Fruit fly (Drosophila melanogaster) whole organism: ENCODE data around the gene Pkd2.

Experiments used
- CG8478 ChIP-seq: fragments of >200 bp; optimal IDR thresholded peaks from 2 replicates; lab custom pipeline; 2018; ENCODE audit warnings: inconsistent platforms
- Dll ChIP-seq: fragments of >200 bp; optimal IDR thresholded peaks from 2 replicates; lab custom pipeline; 2017
- EcR ChIP-seq, 2 experiments: fragments of >200 bp; optimal IDR thresholded peaks; 2 replicates each; lab custom pipeline; 2017; ENCODE audit warnings: missing biosample characterization in 2 of 2, missing genetic modification characterization in 2 of 2, missing genetic modification reagents in 2 of 2
- pan ChIP-seq: fragments of >200 bp; optimal IDR thresholded peaks from 2 replicates; lab custom pipeline; 2017
- psq ChIP-seq: fragments of >200 bp; optimal IDR thresholded peaks from 2 replicates; lab custom pipeline; 2017
- usp ChIP-seq: fragments of >200 bp; optimal IDR thresholded peaks from 2 replicates; lab custom pipeline; 2017; ENCODE audit warnings: missing biosample characterization, missing genetic modification characterization, mixed read lengths

The Pkd2 gene

DNA sequence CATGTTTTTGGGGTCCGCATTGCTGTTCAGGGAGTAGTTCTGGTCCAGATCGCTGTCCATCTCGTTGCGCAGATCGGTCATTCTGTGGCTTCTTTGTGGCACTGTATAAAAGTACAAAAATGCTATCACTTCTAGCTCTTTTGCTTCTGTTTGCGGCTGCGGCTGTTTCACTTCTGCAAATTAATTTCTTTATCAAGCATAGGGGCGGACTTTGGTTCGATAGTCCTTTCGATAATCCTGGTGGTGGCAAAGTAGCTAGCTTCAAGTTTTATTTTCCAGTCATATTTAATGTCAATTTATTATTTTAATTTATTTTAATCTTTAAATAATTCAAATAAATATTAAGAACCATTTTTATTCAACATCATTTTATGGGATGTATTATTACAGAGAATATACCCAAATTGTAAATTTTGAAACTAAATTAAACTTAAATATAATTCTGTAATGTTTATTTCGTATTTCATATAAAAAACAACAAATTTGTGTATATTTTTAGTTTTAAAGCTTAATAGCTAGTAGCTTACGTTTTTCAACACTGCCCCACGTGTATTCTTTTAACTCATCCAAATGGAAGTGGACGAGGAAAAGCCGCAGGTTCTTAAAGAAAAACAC, 29.5 kb downstream of the Pkd2 start, which contains the start of the genes CG5446 and Trm1:
Gene CG5446 (minus strand): TSS at position 223 of the 615 bp plus-strand sequence.
Gene Trm1 (plus strand): TSS at position 542 of the 615 bp plus-strand sequence.
- TF ChIP-seq EcR (GFP tag; optimal IDR thresholded peaks at IDR 0.05; lab: Kevin White, UChicago) = no peak
- TF ChIP-seq usp (GFP tag; lab: Kevin White, UChicago) = no peak
- TF ChIP-seq Dll (lab: Kevin White, UChicago) = no peak
- TF ChIP-seq psq (lab: Kevin White, UChicago) = no peak
- TF ChIP-seq pan (lab: Kevin White, UChicago) = no peak
- no peak for TF ChIP-seq CG8478

DNA sequence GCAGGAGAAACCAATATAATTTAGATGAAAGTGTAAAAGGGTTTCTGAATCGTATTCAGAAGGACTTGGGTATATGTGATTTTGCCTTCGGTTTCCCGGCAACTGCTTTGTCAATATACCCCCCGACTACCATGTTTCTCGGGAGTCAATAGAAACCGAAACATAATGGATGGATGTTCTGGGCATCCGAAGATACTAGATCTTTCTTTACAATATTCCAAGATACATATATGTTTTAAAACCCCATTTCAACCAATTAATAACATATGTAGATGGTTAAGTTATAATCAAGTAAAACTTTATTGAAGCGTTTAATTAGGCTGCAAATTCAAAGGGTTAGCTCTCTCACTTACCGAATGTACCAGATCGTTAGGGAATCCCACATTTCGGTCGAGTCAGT, 32.7 kb downstream of the Pkd2 start, which contains the start of gene CG5435:
Gene CG5435 (minus strand): TSS at position 101 of the 400 bp plus-strand sequence.
- no peak for TF ChIP-seq usp (GFP tag; lab: Kevin White, UChicago)
- TF ChIP-seq psq (lab: Kevin White, UChicago) = no peak
- TF ChIP-seq CG8478 = no peak
- TF ChIP-seq EcR (GFP tag; optimal IDR thresholded peaks at IDR 0.05; lab: Kevin White, UChicago) = no peak
- TF ChIP-seq pan (lab: Kevin White, UChicago) = no peak
- no peak for TF ChIP-seq Dll (lab: Kevin White, UChicago)

DNA sequence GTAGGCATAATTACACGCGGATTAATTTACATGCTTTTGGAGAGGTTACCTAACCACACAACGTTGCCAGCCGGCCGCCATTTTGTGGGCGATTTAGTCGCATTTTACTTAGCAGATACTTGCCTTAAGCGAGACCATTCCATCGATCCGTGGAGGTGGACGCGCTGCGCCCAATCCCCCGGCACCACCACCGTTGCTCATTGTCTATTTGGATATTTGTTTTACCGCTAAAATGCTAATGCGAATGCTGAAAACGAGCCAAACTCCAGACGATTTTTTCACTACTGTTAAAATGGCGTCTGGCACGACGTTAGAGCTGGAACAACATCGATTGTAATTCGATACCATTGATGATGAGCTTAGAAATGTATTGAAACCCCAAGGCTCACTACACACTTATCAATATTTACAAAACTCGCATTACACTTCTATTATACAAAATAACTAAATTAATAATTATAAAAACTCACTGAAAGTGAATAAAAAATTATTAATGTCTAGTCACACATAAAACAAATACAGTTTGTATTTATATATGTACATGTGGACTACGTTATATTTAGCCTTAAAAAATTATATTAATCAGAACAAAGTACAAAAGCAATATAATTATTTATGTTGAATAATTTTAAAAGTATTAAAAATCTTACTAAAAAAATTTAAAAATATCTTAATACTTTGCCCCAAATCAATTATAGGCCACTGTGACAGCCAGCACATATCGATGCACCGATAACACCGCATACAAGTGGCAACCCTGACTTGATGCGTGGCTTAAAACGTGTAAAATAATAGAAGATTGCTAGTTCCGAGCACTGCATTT, 35.8 kb downstream of the Pkd2 start, which contains the start of gene eRF3:
Gene eRF3 (plus strand): TSS at position 741 of the 823 bp plus-strand sequence.
- TF ChIP-seq pan (lab: Kevin White, UChicago) (no peak), usp (GFP tag; lab: Kevin White, UChicago) (no peak), CG8478 (no peak), Dll (lab: Kevin White, UChicago) (no peak), EcR (GFP tag; optimal IDR thresholded peaks at IDR 0.05; lab: Kevin White, UChicago) (no peak), psq (lab: Kevin White, UChicago) (no peak)

DNA sequence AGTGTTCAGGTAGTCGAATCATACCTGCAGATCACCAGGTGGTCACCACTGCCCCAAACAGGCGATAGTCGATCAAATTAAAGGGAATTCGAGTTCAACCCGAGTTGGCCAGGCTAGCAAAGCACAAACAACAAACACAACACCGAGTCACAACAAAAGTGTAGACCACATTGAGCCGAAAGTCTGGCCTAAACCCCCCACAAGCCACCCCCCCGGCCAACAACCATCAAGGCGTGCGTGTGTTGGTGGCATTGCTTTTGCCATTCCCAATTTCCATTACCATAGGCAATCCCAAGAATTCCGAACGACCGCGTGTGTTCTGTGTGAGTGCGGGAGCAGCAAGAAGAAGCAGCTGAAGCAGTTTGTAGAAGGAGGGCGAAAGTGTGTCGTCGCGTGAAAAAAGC, 36.5 kb downstream of the Pkd2 start, which contains the start of gene SC35:
Gene SC35 (minus strand): TSS at position 131 of the 404 bp plus-strand sequence.
- TF ChIP-seq EcR (GFP tag; optimal IDR thresholded peaks at IDR 0.05; lab: Kevin White, UChicago) (no peak), Dll (lab: Kevin White, UChicago) (no peak), psq (lab: Kevin White, UChicago) (no peak), CG8478 (no peak), usp (GFP tag; lab: Kevin White, UChicago) (no peak), pan (lab: Kevin White, UChicago) (no peak)

DNA sequence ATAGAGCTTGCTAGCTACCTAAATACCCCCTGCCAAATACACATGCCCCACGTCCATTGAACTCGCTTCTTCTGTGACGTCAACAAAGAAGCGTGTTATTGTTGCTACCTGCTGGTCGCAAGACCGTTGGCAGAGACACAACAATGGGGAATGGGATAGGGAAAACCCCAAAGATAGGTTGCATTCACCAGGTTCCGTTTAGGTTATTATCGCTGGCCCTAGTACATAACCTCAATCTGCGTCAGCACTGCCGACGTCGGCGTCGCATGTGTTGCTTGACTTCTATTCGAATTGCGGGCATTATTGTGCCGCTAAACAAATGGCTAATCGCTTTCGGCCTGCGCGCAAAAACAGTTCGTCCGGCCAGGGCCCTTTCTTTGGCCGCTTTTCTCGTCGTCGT, 37.4 kb downstream of the Pkd2 start:
- no peak for TF ChIP-seq pan (lab: Kevin White, UChicago)
- TF ChIP-seq EcR (GFP tag; optimal IDR thresholded peaks at IDR 0.05; lab: Kevin White, UChicago) = no peak
- TF ChIP-seq psq (lab: Kevin White, UChicago) = no peak
- TF ChIP-seq usp (GFP tag; lab: Kevin White, UChicago) = no peak
- TF ChIP-seq CG8478 = no peak
- TF ChIP-seq Dll (lab: Kevin White, UChicago) = no peak

DNA sequence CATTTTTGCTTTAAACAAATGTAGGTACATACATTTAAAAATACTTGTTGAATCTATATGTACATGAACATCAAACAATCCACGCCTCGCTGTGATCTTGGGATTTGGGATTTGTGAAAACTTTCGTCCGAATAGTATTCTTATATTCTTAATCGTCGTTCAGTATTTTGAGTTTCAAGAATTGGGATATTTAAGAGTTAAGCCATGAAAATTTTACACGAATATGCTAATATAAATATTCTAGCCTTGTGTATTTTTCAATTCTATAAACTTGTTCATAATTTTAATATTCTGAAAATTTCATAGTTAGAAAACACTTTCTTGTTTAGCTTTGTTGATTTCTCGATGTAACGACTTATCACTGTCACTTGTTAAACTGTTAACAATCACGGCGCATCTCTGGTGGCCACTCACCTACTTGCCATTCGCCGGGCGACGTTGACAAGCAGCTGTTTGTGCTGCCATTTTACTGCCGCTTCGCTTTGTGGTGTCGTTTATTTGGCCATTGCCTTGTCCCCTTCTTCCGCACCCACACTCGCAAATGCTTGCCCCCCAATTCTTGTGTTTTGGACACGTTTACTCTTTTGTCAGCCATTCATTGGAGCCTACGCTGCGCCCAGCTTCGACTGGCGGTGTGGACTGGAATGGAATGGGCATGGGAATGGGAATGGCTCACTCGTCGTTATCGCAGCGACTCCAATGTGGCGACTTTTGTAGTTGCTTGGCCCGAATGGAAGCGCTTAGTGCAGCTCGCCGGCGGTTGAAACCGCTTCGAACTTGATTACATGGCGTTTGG, 38.1 kb downstream of the Pkd2 start:
- TF ChIP-seq EcR (GFP tag; optimal IDR thresholded peaks at IDR 0.05; lab: Kevin White, UChicago) (no peak), psq (lab: Kevin White, UChicago) (no peak), Dll (lab: Kevin White, UChicago) (no peak), pan (lab: Kevin White, UChicago) (no peak), CG8478 (no peak), usp (GFP tag; lab: Kevin White, UChicago) (no peak)

DNA sequence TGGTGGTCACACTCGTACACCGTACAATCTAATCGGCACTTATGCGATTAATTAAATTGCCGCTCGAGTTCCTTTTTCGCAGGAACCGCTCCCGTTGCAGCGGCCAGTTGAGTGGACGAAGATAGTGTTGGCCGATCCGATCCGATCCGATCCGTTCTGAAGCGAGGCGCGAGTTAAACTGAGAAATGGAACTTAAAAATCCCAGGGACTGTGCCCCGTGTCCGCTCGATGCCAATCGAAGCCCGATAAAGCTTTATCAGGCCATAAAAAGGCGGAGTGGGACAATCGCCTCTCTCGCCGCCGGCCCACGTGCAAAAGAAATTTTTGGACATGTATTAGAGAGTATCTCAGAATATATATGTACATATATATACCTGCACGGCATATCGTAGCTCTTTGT, 47.7 kb downstream of the Pkd2 start, which contains the start of gene Oatp33Ea:
Gene Oatp33Ea (minus strand): TSS at position 182 of the 400 bp plus-strand sequence.
- no peak for TF ChIP-seq psq (lab: Kevin White, UChicago)
- no peak for TF ChIP-seq CG8478
- TF ChIP-seq pan (lab: Kevin White, UChicago) = no peak
- TF ChIP-seq usp (GFP tag; lab: Kevin White, UChicago) = no peak
- no peak for TF ChIP-seq Dll (lab: Kevin White, UChicago)
- no peak for TF ChIP-seq EcR (GFP tag; optimal IDR thresholded peaks at IDR 0.05; lab: Kevin White, UChicago)

DNA sequence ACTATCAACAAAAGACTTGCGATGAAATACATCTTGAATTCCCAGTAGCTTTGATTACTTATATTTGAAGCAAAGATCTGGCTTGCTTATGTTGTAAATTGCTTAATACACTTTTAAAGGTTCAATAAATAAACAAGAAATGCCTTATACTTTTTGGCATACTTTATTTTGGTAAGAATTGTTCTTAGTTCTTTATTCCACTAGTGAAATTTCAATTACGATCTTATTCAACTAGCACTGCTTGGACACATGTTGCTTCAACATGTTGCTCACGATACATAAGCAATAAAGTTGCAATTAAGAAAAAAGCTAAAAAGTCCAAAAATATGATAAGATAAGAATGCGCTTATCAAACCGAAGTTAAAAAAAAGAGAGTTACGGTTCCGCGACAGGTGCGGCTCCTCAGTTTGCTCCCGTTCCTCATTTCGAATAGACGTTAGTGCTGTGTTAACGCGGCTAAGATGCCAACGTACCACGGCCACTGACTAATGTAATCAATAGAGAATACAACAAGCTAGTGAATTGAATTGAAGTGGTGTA, 50.1 kb downstream of the Pkd2 start, which contains the start of the genes CG5421 and Oatp33Eb:
Gene CG5421 (minus strand): TSS at position 51 of the 540 bp plus-strand sequence.
Gene Oatp33Eb (plus strand): TSS at position 403 of the 540 bp plus-strand sequence.
- TF ChIP-seq CG8478 (no peak), EcR (GFP tag; optimal IDR thresholded peaks at IDR 0.05; lab: Kevin White, UChicago) (no peak), psq (lab: Kevin White, UChicago) (no peak), Dll (lab: Kevin White, UChicago) (no peak), usp (GFP tag; lab: Kevin White, UChicago) (no peak), pan (lab: Kevin White, UChicago) (no peak)
